Fruit fly (Drosophila melanogaster) whole organism, embryonic: ENCODE measurements around the gene Atu.

Experiments used
- Adf1 ChIP-seq: fragments of 200-800 bp; sonication (Bioruptor generic); IDR thresholded peaks from 2 replicates; pipeline ENCODE4 v1.3.6; 2022; ENCODE audit warnings: missing biosample characterization, missing genetic modification characterization
- Aef1 ChIP-seq: fragments of 200-800 bp; sonication (Bioruptor generic); IDR thresholded peaks from 3 replicates; pipeline ENCODE4 v1.3.6; 2022; ENCODE audit warnings: missing biosample characterization, missing genetic modification characterization
- Atf3 ChIP-seq: fragments of 200-800 bp; sonication (Bioruptor generic); optimal IDR thresholded peaks from 3 replicates; lab custom pipeline; 2016; ENCODE audit warnings: missing biosample characterization, missing genetic modification characterization
- B-H1 ChIP-seq: fragments of 200-800 bp; sonication (Bioruptor generic); IDR thresholded peaks from 3 replicates; pipeline ENCODE4 v1.3.6; 2022; ENCODE audit warnings: missing biosample characterization, missing genetic modification characterization
- B-H2 ChIP-seq: fragments of 200-800 bp; sonication (Bioruptor generic); optimal IDR thresholded peaks from 2 replicates; lab custom pipeline; 2018; ENCODE audit warnings: missing biosample characterization, mild to moderate bottlenecking, missing genetic modification characterization
- CG10274 ChIP-seq: fragments of 200-800 bp; sonication (Bioruptor generic); optimal IDR thresholded peaks from 3 replicates; lab custom pipeline; 2017; ENCODE audit warnings: missing biosample characterization, mild to moderate bottlenecking, missing genetic modification characterization
- CG13123 ChIP-seq: fragments of 200-800 bp; sonication (Bioruptor generic); optimal IDR thresholded peaks from 2 replicates; lab custom pipeline; 2016; ENCODE audit warnings: missing biosample characterization, missing genetic modification characterization
- CG14014 ChIP-seq: fragments of 200-800 bp; sonication (Bioruptor generic); IDR thresholded peaks from 2 replicates; pipeline ENCODE4 v1.3.6; 2022; ENCODE audit warnings: missing biosample characterization, missing genetic modification characterization
- CG15073 ChIP-seq: fragments of 200-800 bp; sonication (Bioruptor generic); optimal IDR thresholded peaks from 2 replicates; lab custom pipeline; 2016; ENCODE audit warnings: missing biosample characterization, missing genetic modification characterization
- CG17328 ChIP-seq: fragments of 200-800 bp; sonication (Bioruptor generic); IDR thresholded peaks from 2 replicates; pipeline ENCODE4 v1.3.6; 2022; ENCODE audit warnings: missing biosample characterization, missing genetic modification characterization
- CG2875 ChIP-seq: fragments of 200-800 bp; sonication (Bioruptor generic); optimal IDR thresholded peaks from 2 replicates; lab custom pipeline; 2017; ENCODE audit warnings: missing biosample characterization, mild to moderate bottlenecking, missing genetic modification characterization, missing genetic modification reagents
- CG30020 ChIP-seq: fragments of 200-800 bp; optimal IDR thresholded peaks from 2 replicates; lab custom pipeline; 2019; ENCODE audit warnings: missing biosample characterization, mild to moderate bottlenecking, missing genetic modification characterization, moderate library complexity
- CG30431 ChIP-seq: fragments of 200-800 bp; sonication (Bioruptor generic); optimal IDR thresholded peaks from 2 replicates; lab custom pipeline; 2017; ENCODE audit warnings: missing biosample characterization, missing genetic modification characterization
- CG33213 ChIP-seq: fragments of 200-800 bp; sonication (Bioruptor generic); optimal IDR thresholded peaks from 3 replicates; lab custom pipeline; 2016; ENCODE audit warnings: missing biosample characterization, missing genetic modification characterization
- CG3407 ChIP-seq: fragments of 200-800 bp; sonication (Bioruptor generic); optimal IDR thresholded peaks from 2 replicates; lab custom pipeline; 2018; ENCODE audit warnings: missing biosample characterization, mild to moderate bottlenecking, missing genetic modification characterization
- CG34224 ChIP-seq: fragments of 200-800 bp; sonication (Bioruptor generic); IDR thresholded peaks from 3 replicates; pipeline ENCODE4 v1.3.6; 2022; ENCODE audit warnings: missing biosample characterization, missing genetic modification characterization; ENCODE audit not compliant: partially characterized antibody
- CG4424 ChIP-seq: fragments of 200-800 bp; sonication (Bioruptor generic); optimal IDR thresholded peaks from 3 replicates; lab custom pipeline; 2016; ENCODE audit warnings: missing biosample characterization, missing genetic modification characterization
- CG8281 ChIP-seq: fragments of 200-800 bp; sonication (Bioruptor generic); optimal IDR thresholded peaks from 2 replicates; lab custom pipeline; 2018; ENCODE audit warnings: missing biosample characterization, mild to moderate bottlenecking, missing genetic modification characterization, moderate library complexity
- CTCF ChIP-seq: fragments of 200-800 bp; sonication (Bioruptor generic); optimal IDR thresholded peaks from 2 replicates; lab custom pipeline; 2017; ENCODE audit warnings: missing biosample characterization, mild to moderate bottlenecking, missing genetic modification characterization, moderate library complexity
- Camta ChIP-seq: fragments of 200-800 bp; sonication (Bioruptor generic); optimal IDR thresholded peaks from 2 replicates; lab custom pipeline; 2016; ENCODE audit warnings: missing biosample characterization, missing genetic modification characterization
- CkIIα-i1 ChIP-seq: fragments of 200-800 bp; sonication (Bioruptor generic); IDR thresholded peaks from 2 replicates; pipeline ENCODE4 v1.3.6; 2022; ENCODE audit warnings: missing biosample characterization, missing genetic modification characterization
- Dfd ChIP-seq, 2 experiments: fragments of >200 bp; optimal IDR thresholded peaks; 2 replicates each; lab custom pipeline; 2017; ENCODE audit warnings: missing biosample characterization in 2 of 2, missing genetic modification characterization in 2 of 2
- Dip2 ChIP-seq: fragments of 200-800 bp; sonication (Bioruptor generic); IDR thresholded peaks from 2 replicates; pipeline ENCODE4 v1.3.6; 2022; ENCODE audit warnings: missing biosample characterization, missing genetic modification characterization
- Fer1 ChIP-seq: fragments of 200-800 bp; sonication (Bioruptor generic); optimal IDR thresholded peaks from 2 replicates; lab custom pipeline; 2017; ENCODE audit warnings: missing biosample characterization, mild to moderate bottlenecking, missing genetic modification characterization
- Gsc ChIP-seq: fragments of 200-800 bp; sonication (Bioruptor generic); IDR thresholded peaks from 2 replicates; pipeline ENCODE4 v1.3.6; 2022; ENCODE audit warnings: missing biosample characterization, missing genetic modification characterization
- MBD-R2 ChIP-seq: fragments of 200-800 bp; sonication (Bioruptor generic); IDR thresholded peaks from 2 replicates; pipeline ENCODE4 v1.3.6; 2022; ENCODE audit warnings: missing biosample characterization, missing genetic modification characterization
- MTF-1 ChIP-seq: fragments of 200-800 bp; sonication (Bioruptor generic); optimal IDR thresholded peaks from 2 replicates; lab custom pipeline; 2018; ENCODE audit warnings: missing biosample characterization, mild to moderate bottlenecking, missing genetic modification characterization, borderline replicate concordance
- Mrtf ChIP-seq: fragments of 200-800 bp; sonication (Bioruptor generic); IDR thresholded peaks from 3 replicates; pipeline ENCODE4 v1.3.6; 2022; ENCODE audit warnings: missing biosample characterization, missing genetic modification characterization
- Myb ChIP-seq: fragments of 200-800 bp; sonication (Bioruptor generic); optimal IDR thresholded peaks from 2 replicates; lab custom pipeline; 2016; ENCODE audit warnings: missing biosample characterization, missing genetic modification characterization
- Ptx1 ChIP-seq: fragments of 200-800 bp; sonication (Bioruptor generic); IDR thresholded peaks from 2 replicates; pipeline ENCODE4 v1.3.6; 2022; ENCODE audit warnings: missing biosample characterization, missing genetic modification characterization
- TFAM ChIP-seq: fragments of 200-800 bp; sonication (Bioruptor generic); optimal IDR thresholded peaks from 2 replicates; lab custom pipeline; 2017; ENCODE audit warnings: missing biosample characterization, missing genetic modification characterization, inconsistent platforms
- ara ChIP-seq: fragments of 200-800 bp; sonication (Bioruptor generic); IDR thresholded peaks from 2 replicates; pipeline ENCODE4 v1.3.6; 2022; ENCODE audit warnings: missing biosample characterization, missing genetic modification characterization
- ash1 ChIP-seq: fragments of 200-800 bp; sonication (Bioruptor generic); optimal IDR thresholded peaks from 2 replicates; lab custom pipeline; 2018; ENCODE audit warnings: missing biosample characterization, mild to moderate bottlenecking, missing genetic modification characterization
- cad ChIP-seq: fragments of >200 bp; optimal IDR thresholded peaks from 2 replicates; lab custom pipeline; 2017; ENCODE audit warnings: missing biosample characterization, missing genetic modification characterization
- caup ChIP-seq: fragments of 200-800 bp; sonication (Bioruptor generic); optimal IDR thresholded peaks from 3 replicates; lab custom pipeline; 2017; ENCODE audit warnings: missing biosample characterization, mild to moderate bottlenecking, missing genetic modification characterization, moderate library complexity; ENCODE audit not compliant: severe bottlenecking
- esg ChIP-seq: fragments of 200-800 bp; sonication (Bioruptor generic); conservative IDR thresholded peaks from 2 replicates; pipeline ENCODE4 v1.3.6; 2022; ENCODE audit warnings: missing biosample characterization, missing genetic modification characterization
- fru ChIP-seq: fragments of >200 bp; optimal IDR thresholded peaks from 2 replicates; lab custom pipeline; 2017
- gro ChIP-seq: fragments of 200-800 bp; sonication (Bioruptor generic); optimal IDR thresholded peaks from 2 replicates; lab custom pipeline; 2016; ENCODE audit warnings: missing biosample characterization, missing genetic modification characterization
- jigr1 ChIP-seq: fragments of 200-800 bp; sonication (Bioruptor generic); IDR thresholded peaks from 3 replicates; pipeline ENCODE4 v1.3.6; 2022; ENCODE audit warnings: missing biosample characterization, missing genetic modification characterization
- lov ChIP-seq, 2 experiments: fragments of 200-800 bp in 1 of 2; fragments of >200 bp in 1 of 2; sonication (Bioruptor generic) in 1 of 2; IDR thresholded peaks in 1 of 2; optimal IDR thresholded peaks in 1 of 2; 2 replicates in 1 of 2; 3 replicates in 1 of 2; pipeline versions ENCODE4 v1.3.6 to Lab custom; 2017 to 2022; ENCODE audit warnings: missing biosample characterization in 1 of 2, missing genetic modification characterization in 1 of 2
- mam ChIP-seq: fragments of 200-800 bp; sonication (Bioruptor generic); optimal IDR thresholded peaks from 3 replicates; lab custom pipeline; 2016; ENCODE audit warnings: missing biosample characterization, missing genetic modification characterization
- nau ChIP-seq: fragments of 200-800 bp; sonication (Bioruptor generic); optimal IDR thresholded peaks from 3 replicates; lab custom pipeline; 2017; ENCODE audit warnings: missing biosample characterization, mild to moderate bottlenecking, missing genetic modification characterization, missing genetic modification reagents
- psq ChIP-seq: fragments of 200-800 bp; sonication (Bioruptor generic); optimal IDR thresholded peaks from 2 replicates; lab custom pipeline; 2017; ENCODE audit warnings: missing biosample characterization, missing genetic modification characterization
- pzg ChIP-seq: fragments of 200-800 bp; sonication (Bioruptor generic); optimal IDR thresholded peaks from 3 replicates; lab custom pipeline; 2018; ENCODE audit warnings: missing biosample characterization, mild to moderate bottlenecking, missing genetic modification characterization, moderate library complexity
- ranshi ChIP-seq: fragments of 200-800 bp; sonication (Bioruptor generic); IDR thresholded peaks from 2 replicates; pipeline ENCODE4 v1.3.6; 2022; ENCODE audit warnings: missing biosample characterization, missing genetic modification characterization
- ro ChIP-seq: fragments of 200-800 bp; sonication (Bioruptor generic); IDR thresholded peaks from 2 replicates; pipeline ENCODE4 v1.3.6; 2022; ENCODE audit warnings: missing biosample characterization, missing genetic modification characterization
- sna ChIP-seq: fragments of 200-800 bp; sonication (Bioruptor generic); IDR thresholded peaks from 2 replicates; pipeline ENCODE4 v1.3.6; 2022; ENCODE audit warnings: missing biosample characterization, missing genetic modification characterization; ENCODE audit not compliant: partially characterized antibody
- sqz ChIP-seq: fragments of 200-800 bp; sonication (Bioruptor generic); optimal IDR thresholded peaks from 3 replicates; lab custom pipeline; 2018; ENCODE audit warnings: missing biosample characterization, mild to moderate bottlenecking, missing genetic modification characterization
- tap ChIP-seq: fragments of 200-800 bp; optimal IDR thresholded peaks from 3 replicates; lab custom pipeline; 2019; ENCODE audit warnings: missing biosample characterization, mild to moderate bottlenecking, missing genetic modification characterization, moderate library complexity
- vvl ChIP-seq: fragments of 200-800 bp; sonication (Bioruptor generic); IDR thresholded peaks from 2 replicates; pipeline ENCODE4 v1.3.6; 2022; ENCODE audit warnings: missing biosample characterization, missing genetic modification characterization
- zfh2 ChIP-seq: fragments of 200-800 bp; sonication (Bioruptor generic); optimal IDR thresholded peaks from 2 replicates; lab custom pipeline; 2016; ENCODE audit warnings: missing biosample characterization, missing genetic modification characterization

Atu gene

dm6 chr3R:5624115-5624878, 11.1 kb downstream of the Atu start, which contains the start of the genes Dph4, Spec2 and RpL13A (continued):
- TF ChIP-seq Gsc (GFP tag; lab: Robert Waterston, UW) (no peak), Aef1 (GFP tag; lab: Robert Waterston, UW) (no peak), tap (tag; lab: Kevin White, UChicago) (peak; percentile 69), CG15073 (GFP tag; lab: Kevin White, UChicago) (no peak), MTF-1 (GFP tag; lab: Kevin White, UChicago) (peak; percentile 98), CG30020 (tag; lab: Kevin White, UChicago) (peak; percentile 78), Dfd (GFP tag; optimal IDR thresholded peaks at IDR 0.05; lab: Kevin White, UChicago) (no peak), CG34224 (GFP tag; lab: Robert Waterston, UW) (no peak), Fer1 (GFP tag; lab: Kevin White, UChicago) (peak; percentile 96), zfh2 (GFP tag; lab: Kevin White, UChicago) (peak; percentile 77), Camta (peak; percentile 94), CG17328 (GFP tag; lab: Robert Waterston, UW) (no peak), Ptx1 (no peak), CG13123 (GFP tag; lab: Kevin White, UChicago) (peak; percentile 85), Adf1 (no peak), CG14014 (GFP tag; lab: Robert Waterston, UW) (no peak), CG2875 (GFP tag; lab: Kevin White, UChicago) (peak; percentile 92), caup (GFP tag; lab: Kevin White, UChicago) (peak; percentile 98), sna (GFP tag; lab: Robert Waterston, UW) (no peak), psq (GFP tag; lab: Kevin White, UChicago) (peak; percentile 81), MBD-R2 (GFP tag; lab: Robert Waterston, UW) (no peak), B-H1 (no peak), CG3407 (GFP tag; lab: Kevin White, UChicago) (peak; percentile 93), CG8281 (tag; lab: Kevin White, UChicago) (peak; percentile 71), CTCF (GFP tag; lab: Kevin White, UChicago) (peak; percentile 64), ash1 (GFP tag; lab: Kevin White, UChicago) (peak; percentile 98), vvl (GFP tag; lab: Robert Waterston, UW) (no peak), Myb (GFP tag; lab: Kevin White, UChicago) (peak; percentile 86), mam (GFP tag; lab: Kevin White, UChicago) (peak; percentile 84), nau (peak; percentile 94), TFAM (GFP tag; lab: Kevin White, UChicago) (peak; percentile 83), Dip2 (GFP tag; lab: Robert Waterston, UW) (no peak), CG10274 (GFP tag; lab: Kevin White, UChicago) (peak; percentile 87), jigr1 (no peak), CG4424 (GFP tag; lab: Kevin White, UChicago) (peak; percentile 90), Atf3 (GFP tag; lab: Kevin White, UChicago) (peak; percentile 84), cad (GFP tag; lab: Kevin White, UChicago) (no peak), esg (no peak), pzg (GFP tag; lab: Kevin White, UChicago) (peak; percentile 98), CG30431 (peak; percentile 86), lov (optimal IDR thresholded peaks at IDR 0.05; lab: Kevin White, UChicago) (no peak), lov (GFP tag; IDR thresholded peaks at IDR 0.05; lab: Robert Waterston, UW) (no peak), Mrtf (no peak), CkIIα-i1 (GFP tag; lab: Robert Waterston, UW) (no peak), ro (GFP tag; lab: Robert Waterston, UW) (no peak), ranshi (GFP tag; lab: Robert Waterston, UW) (no peak), CG33213 (GFP tag; lab: Kevin White, UChicago) (peak; percentile 98), fru (lab: Kevin White, UChicago) (no peak), ara (GFP tag; lab: Robert Waterston, UW) (no peak), B-H2 (GFP tag; lab: Kevin White, UChicago) (peak; percentile 97), gro (peak; percentile 91), sqz (GFP tag; lab: Kevin White, UChicago) (peak; percentile 82)
